Worm (Caenorhabditis elegans): ENCODE measurements around the gene ugt-36.

- TF ChIP-seq ceh-36 (tag; optimal IDR thresholded peaks at IDR 0.05) (no peak), pes-1 (GFP tag; IDR thresholded peaks at IDR 0.05) (no peak), ama-1 (optimal IDR thresholded peaks at IDR 0.05) (no peak), ceh-13 (GFP tag; optimal IDR thresholded peaks at IDR 0.05) (no peak), hnd-1 (tag; optimal IDR thresholded peaks at IDR 0.05) (no peak), tra-4 (tag; optimal IDR thresholded peaks at IDR 0.05) (no peak), hmg-4 (GFP tag; optimal IDR thresholded peaks at IDR 0.05) (no peak), F13C5.2 (tag; optimal IDR thresholded peaks at IDR 0.05) (no peak), ets-7 (tag; optimal IDR thresholded peaks at IDR 0.05) (no peak), aly-1 (tag; optimal IDR thresholded peaks at IDR 0.05) (no peak), sea-1 (GFP tag; conservative IDR thresholded peaks at IDR 0.05) (no peak)
Measured at ce11 chrV:7178843-7179242, 12.0 kb downstream of the ugt-36 start, which contains the start of gene cpsf-2.
